Fruit fly (Drosophila melanogaster) whole organism, prepupa: ENCODE results near the gene CG33771.
"Not testable (repeated sequence)": the region's sequence is repeated elsewhere in the genome, so short reads cannot be mapped to it uniquely, and the experiment has no call there.

Experiments used
- CG10631 ChIP-seq: fragments of 200-800 bp; sonication (Bioruptor generic); optimal IDR thresholded peaks from 2 replicates; lab custom pipeline; 2016; ENCODE audit warnings: missing biosample characterization, missing genetic modification characterization
- CG10669 ChIP-seq: fragments of 200-800 bp; sonication (Bioruptor generic); optimal IDR thresholded peaks from 3 replicates; lab custom pipeline; 2018; ENCODE audit warnings: missing biosample characterization, mild to moderate bottlenecking, missing genetic modification characterization, moderate library complexity
- CG11294 ChIP-seq: fragments of 200-800 bp; sonication (Bioruptor generic); IDR thresholded peaks from 2 replicates; pipeline ENCODE4 v1.3.6; 2022; ENCODE audit warnings: missing biosample characterization, missing genetic modification characterization
- CG11762 ChIP-seq: fragments of 200-800 bp; sonication (Bioruptor generic); optimal IDR thresholded peaks from 3 replicates; lab custom pipeline; 2016; ENCODE audit warnings: missing biosample characterization, missing genetic modification characterization; ENCODE audit not compliant: insufficient read depth
- CG11902 ChIP-seq: fragments of 200-800 bp; sonication (Bioruptor generic); optimal IDR thresholded peaks from 3 replicates; lab custom pipeline; 2016; ENCODE audit warnings: missing biosample characterization, missing genetic modification characterization
- CG3032 ChIP-seq: fragments of 200-800 bp; optimal IDR thresholded peaks from 2 replicates; lab custom pipeline; 2019; ENCODE audit warnings: missing biosample characterization, mild to moderate bottlenecking, missing genetic modification characterization, moderate library complexity
- CG31627 ChIP-seq: fragments of 200-800 bp; sonication (Bioruptor generic); optimal IDR thresholded peaks from 3 replicates; lab custom pipeline; 2016; ENCODE audit warnings: missing biosample characterization, missing genetic modification characterization
- CG32006 ChIP-seq: fragments of 200-800 bp; sonication (Bioruptor generic); optimal IDR thresholded peaks from 3 replicates; lab custom pipeline; 2017; ENCODE audit warnings: missing biosample characterization, mild to moderate bottlenecking, missing genetic modification characterization
- CG34406 ChIP-seq: fragments of 200-800 bp; sonication (Bioruptor generic); optimal IDR thresholded peaks from 3 replicates; lab custom pipeline; 2016; ENCODE audit warnings: missing biosample characterization, missing genetic modification characterization
- CG6163 ChIP-seq: fragments of 200-800 bp; sonication (Bioruptor generic); IDR thresholded peaks from 3 replicates; pipeline ENCODE4 v1.3.6; 2022; ENCODE audit warnings: missing biosample characterization, missing genetic modification characterization
- CG6276 ChIP-seq: fragments of 200-800 bp; sonication (Bioruptor generic); optimal IDR thresholded peaks from 2 replicates; lab custom pipeline; 2017; ENCODE audit warnings: missing biosample characterization, mild to moderate bottlenecking, missing genetic modification characterization
- CG6792 ChIP-seq: fragments of 200-800 bp; sonication (Bioruptor generic); optimal IDR thresholded peaks from 3 replicates; lab custom pipeline; 2016; ENCODE audit warnings: missing biosample characterization, missing genetic modification characterization
- CG8119 ChIP-seq: fragments of 200-800 bp; sonication (Bioruptor generic); IDR thresholded peaks from 3 replicates; pipeline ENCODE4 v1.3.6; 2022; ENCODE audit warnings: missing biosample characterization, missing genetic modification characterization
- CG8632 ChIP-seq: fragments of 200-800 bp; sonication (Bioruptor generic); optimal IDR thresholded peaks from 3 replicates; lab custom pipeline; 2016; ENCODE audit warnings: missing biosample characterization, missing genetic modification characterization
- Eip93F ChIP-seq: fragments of 200-800 bp; sonication (Bioruptor generic); optimal IDR thresholded peaks from 2 replicates; lab custom pipeline; 2016; ENCODE audit warnings: missing biosample characterization, mild to moderate bottlenecking, missing genetic modification characterization
- Ets21C ChIP-seq: fragments of 200-800 bp; sonication (Bioruptor generic); optimal IDR thresholded peaks from 3 replicates; lab custom pipeline; 2016; ENCODE audit warnings: missing biosample characterization, missing genetic modification characterization
- Ets96B ChIP-seq: fragments of 200-800 bp; optimal IDR thresholded peaks from 2 replicates; lab custom pipeline; 2019; ENCODE audit warnings: missing biosample characterization, mild to moderate bottlenecking, missing genetic modification characterization, moderate library complexity
- Gug ChIP-seq: fragments of 200-800 bp; sonication (Bioruptor generic); IDR thresholded peaks from 2 replicates; pipeline ENCODE4 v1.3.6; 2022; ENCODE audit warnings: missing biosample characterization, missing genetic modification characterization
- Hr39 ChIP-seq: fragments of 200-800 bp; sonication (Bioruptor generic); optimal IDR thresholded peaks from 2 replicates; lab custom pipeline; 2016; ENCODE audit warnings: missing biosample characterization, missing genetic modification characterization
- Hr4 ChIP-seq: fragments of 200-800 bp; sonication (Bioruptor generic); optimal IDR thresholded peaks from 3 replicates; lab custom pipeline; 2016; ENCODE audit warnings: missing biosample characterization, missing genetic modification characterization
- Lpt ChIP-seq: fragments of 200-800 bp; sonication (Bioruptor generic); optimal IDR thresholded peaks from 3 replicates; lab custom pipeline; 2016; ENCODE audit warnings: missing biosample characterization, missing genetic modification characterization
- OdsH ChIP-seq: fragments of 200-800 bp; sonication (Bioruptor generic); optimal IDR thresholded peaks from 3 replicates; lab custom pipeline; 2016; ENCODE audit warnings: missing biosample characterization, missing genetic modification characterization
- Sox102F ChIP-seq: fragments of 200-800 bp; sonication (Bioruptor generic); optimal IDR thresholded peaks from 2 replicates; lab custom pipeline; 2016; ENCODE audit warnings: missing biosample characterization, mild to moderate bottlenecking, missing genetic modification characterization
- Sox14 ChIP-seq: fragments of 200-800 bp; sonication (Bioruptor generic); optimal IDR thresholded peaks from 3 replicates; lab custom pipeline; 2016; ENCODE audit warnings: missing biosample characterization, missing genetic modification characterization
- Sox15 ChIP-seq: fragments of 200-800 bp; sonication (Bioruptor generic); optimal IDR thresholded peaks from 3 replicates; lab custom pipeline; 2016; ENCODE audit warnings: missing biosample characterization, missing genetic modification characterization
- achi ChIP-seq: fragments of 200-800 bp; sonication (Bioruptor generic); optimal IDR thresholded peaks from 3 replicates; lab custom pipeline; 2016; ENCODE audit warnings: missing biosample characterization, missing genetic modification characterization
- cyc ChIP-seq: fragments of 200-800 bp; sonication (Bioruptor generic); optimal IDR thresholded peaks from 3 replicates; lab custom pipeline; 2016; ENCODE audit warnings: missing biosample characterization, missing genetic modification characterization
- fd59A ChIP-seq: fragments of 200-800 bp; sonication (Bioruptor generic); optimal IDR thresholded peaks from 2 replicates; lab custom pipeline; 2017; ENCODE audit warnings: missing biosample characterization, mild to moderate bottlenecking, missing genetic modification characterization, missing genetic modification reagents
- fd85E ChIP-seq: fragments of 200-800 bp; sonication (Bioruptor generic); optimal IDR thresholded peaks from 3 replicates; lab custom pipeline; 2016; ENCODE audit warnings: missing biosample characterization, missing genetic modification characterization
- fkh ChIP-seq: fragments of 200-800 bp; sonication (Bioruptor generic); optimal IDR thresholded peaks from 3 replicates; lab custom pipeline; 2017; ENCODE audit warnings: missing biosample characterization, mild to moderate bottlenecking, missing genetic modification characterization, moderate library complexity
- net ChIP-seq: fragments of 200-800 bp; sonication (Bioruptor generic); optimal IDR thresholded peaks from 3 replicates; lab custom pipeline; 2016; ENCODE audit warnings: missing biosample characterization, missing genetic modification characterization
- pdm3 ChIP-seq: fragments of 200-800 bp; sonication (Bioruptor generic); optimal IDR thresholded peaks from 3 replicates; lab custom pipeline; 2016; ENCODE audit warnings: missing biosample characterization, missing genetic modification characterization
- salr ChIP-seq, 2 experiments: fragments of 200-800 bp; sonication (Bioruptor generic); optimal IDR thresholded peaks; 3 replicates each; lab custom pipeline; 2016 to 2018; ENCODE audit warnings: missing biosample characterization in 2 of 2, missing genetic modification characterization in 2 of 2, mild to moderate bottlenecking in 1 of 2
- svp ChIP-seq: fragments of 200-800 bp; sonication (Bioruptor generic); peaks from one replicate; lab custom pipeline; 2016; ENCODE audit warnings: missing biosample characterization, missing genetic modification characterization
- topi ChIP-seq: fragments of 200-800 bp; sonication (Bioruptor generic); optimal IDR thresholded peaks from 3 replicates; lab custom pipeline; 2016; ENCODE audit warnings: missing biosample characterization, missing genetic modification characterization
- vri ChIP-seq: fragments of 200-800 bp; sonication (Bioruptor generic); optimal IDR thresholded peaks from 3 replicates; lab custom pipeline; 2016; ENCODE audit warnings: missing biosample characterization, mild to moderate bottlenecking, missing genetic modification characterization

Gene CG33771

dm6 chr3L:22671699-22672276 lies 22.6 kb downstream of the CG33771 start:
- peak; percentile 55 for TF ChIP-seq fkh (GFP tag; lab: Kevin White, UChicago)
- TF ChIP-seq pdm3 (GFP tag; lab: Kevin White, UChicago) = no peak
- no peak for TF ChIP-seq fd59A (GFP tag; lab: Kevin White, UChicago)
- TF ChIP-seq CG32006 = no peak
- TF ChIP-seq CG3032 (tag; lab: Kevin White, UChicago) = no peak
- TF ChIP-seq CG11902 (GFP tag; lab: Kevin White, UChicago) = no peak
- no peak for TF ChIP-seq CG31627 (GFP tag; lab: Kevin White, UChicago)

DNA sequence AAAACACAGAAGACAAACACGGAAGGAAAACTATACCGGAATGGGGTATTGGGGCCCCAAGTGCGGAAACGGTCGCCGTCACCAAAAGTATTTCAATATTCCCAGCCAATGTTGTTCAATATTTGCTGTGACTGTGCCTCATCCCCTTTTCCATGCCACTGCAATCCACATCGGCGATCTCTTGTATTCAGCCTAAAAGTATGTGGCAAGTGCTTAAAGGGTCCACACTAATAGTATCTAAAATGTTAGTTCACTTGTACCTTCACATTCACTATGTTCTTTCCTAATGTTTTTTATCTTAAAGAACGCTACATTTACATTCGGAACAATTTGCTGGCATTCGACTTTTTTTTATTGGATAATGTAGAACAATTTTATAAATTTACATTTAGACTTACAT lies 31.7 kb downstream of the CG33771 start:
- TF ChIP-seq CG3032 (tag; lab: Kevin White, UChicago) (peak; percentile 61), svp (GFP tag; lab: Kevin White, UChicago) (no peak), OdsH (GFP tag; lab: Kevin White, UChicago) (no peak)

DNA sequence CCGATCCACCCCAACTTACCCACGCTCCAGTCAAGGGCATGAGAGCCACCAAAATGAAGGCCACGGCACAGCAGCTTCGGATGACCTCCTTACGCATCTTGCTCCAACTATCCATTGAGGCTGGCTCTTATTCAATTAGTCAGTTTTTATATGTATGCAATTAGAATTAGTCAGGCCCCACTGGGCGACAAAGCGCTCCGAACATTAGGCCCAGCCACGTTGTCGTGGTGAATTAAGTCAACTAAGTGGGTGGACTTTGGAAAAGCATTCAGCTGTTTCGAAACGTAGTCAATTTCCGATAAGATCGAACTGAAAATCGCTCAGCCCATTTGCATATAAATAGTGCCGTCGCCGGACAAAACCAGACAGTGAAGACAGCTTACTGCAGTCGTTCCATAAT lies 37.8 kb downstream of the CG33771 start, which contains the start of the genes CG14455 and CG14456:
Gene CG14455, minus strand, starts transcription at position 101 of the 400 bp plus-strand sequence.
Gene CG14456, plus strand, starts transcription at position 236 of the 400 bp plus-strand sequence.
- no peak for TF ChIP-seq Eip93F (GFP tag; lab: Kevin White, UChicago)
- no peak for TF ChIP-seq Hr39 (GFP tag; lab: Kevin White, UChicago)
- TF ChIP-seq achi (GFP tag; lab: Kevin White, UChicago) = no peak
- TF ChIP-seq Lpt (GFP tag; lab: Kevin White, UChicago) = no peak
- TF ChIP-seq CG11294 (GFP tag; lab: Robert Waterston, UW) = no peak

DNA sequence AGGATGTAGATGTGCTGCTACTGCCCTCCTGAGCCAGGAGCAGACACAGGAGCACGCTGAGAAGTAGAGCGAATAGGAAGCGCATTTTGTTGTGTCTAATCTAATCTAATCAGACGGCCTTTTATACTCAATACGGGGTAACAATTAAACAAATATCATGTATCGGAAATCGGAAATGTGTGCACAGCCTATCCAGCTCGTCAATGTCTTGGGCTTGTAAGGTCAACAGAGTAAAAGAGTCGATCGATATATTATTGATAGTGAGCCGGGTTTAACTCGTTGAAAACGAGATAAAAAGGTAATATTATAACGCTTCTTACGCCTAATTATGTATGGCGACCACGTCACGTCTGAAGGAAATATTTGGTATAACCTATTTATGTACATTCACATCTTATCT lies 43.2 kb downstream of the CG33771 start, which contains the start of gene CG14454:
Gene CG14454, minus strand, starts transcription at position 101 of the 400 bp plus-strand sequence.
- not testable (repeated sequence) for TF ChIP-seq Hr39, svp, CG11762 (GFP tag; lab: Kevin White, UChicago)

- TF ChIP-seq CG8119 (GFP tag; lab: Robert Waterston, UW) (no peak), svp (GFP tag; lab: Kevin White, UChicago) (no peak), Ets21C (no peak), Sox15 (GFP tag; lab: Kevin White, UChicago) (no peak), CG6792 (GFP tag; lab: Kevin White, UChicago) (no peak), CG34406 (GFP tag; lab: Kevin White, UChicago) (no peak), salr (GFP tag; optimal IDR thresholded peaks at IDR 0.05; lab: Kevin White, UChicago) (no peak), Ets96B (tag; lab: Kevin White, UChicago) (no peak), fd85E (GFP tag; lab: Kevin White, UChicago) (no peak), cyc (no peak), CG8632 (GFP tag; lab: Kevin White, UChicago) (no peak), topi (GFP tag; lab: Kevin White, UChicago) (no peak), CG6163 (GFP tag; lab: Robert Waterston, UW) (no peak), Sox102F (GFP tag; lab: Kevin White, UChicago) (no peak), net (GFP tag; lab: Kevin White, UChicago) (no peak), Hr39 (GFP tag; lab: Kevin White, UChicago) (no peak)
Observed at dm6 chr3L:22693712-22694111, 44.5 kb downstream of the CG33771 start, which contains the start of the genes CG12546 and CG14453. TSS of gene CG12546 (minus strand) at chr3L:22693812. TSS of gene CG14453 (plus strand) at chr3L:22694083.

dm6 chr3L:22695653-22696052 lies 46.5 kb downstream of the CG33771 start, which contains the start of gene CG14452:
TSS of gene CG14452 (plus strand) at chr3L:22695953.
- TF ChIP-seq Gug (GFP tag; lab: Robert Waterston, UW) = no peak
- no peak for TF ChIP-seq Sox14 (GFP tag; lab: Kevin White, UChicago)
- TF ChIP-seq CG10631 (GFP tag; lab: Kevin White, UChicago) = no peak
- no peak for TF ChIP-seq vri (GFP tag; lab: Kevin White, UChicago)
- TF ChIP-seq Sox15 (GFP tag; lab: Kevin White, UChicago) = no peak
- no peak for TF ChIP-seq CG6276 (GFP tag; lab: Kevin White, UChicago)
- no peak for TF ChIP-seq CG8632 (GFP tag; lab: Kevin White, UChicago)
- no peak for TF ChIP-seq Hr4 (GFP tag; lab: Kevin White, UChicago)
- TF ChIP-seq fd59A (GFP tag; lab: Kevin White, UChicago) = no peak
- TF ChIP-seq CG10669 (GFP tag; lab: Kevin White, UChicago) = no peak
- TF ChIP-seq Ets96B (tag; lab: Kevin White, UChicago) = no peak
- TF ChIP-seq salr (GFP tag; optimal IDR thresholded peaks at IDR 0.05; lab: Kevin White, UChicago) = no peak
